Worm (Caenorhabditis elegans) whole organism, L3 larva: Measurements from ENCODE around the gene C05C10.8.

ENCODE experiments used
- ZK546.5 ChIP-seq: sonication (generic microtip); optimal IDR thresholded peaks from 2 replicates; lab custom pipeline; 2017; ENCODE audit warnings: missing biosample characterization, missing genetic modification characterization
- ceh-28 ChIP-seq: fragments of 150-350 bp; optimal IDR thresholded peaks from 2 replicates; lab custom pipeline; 2014; ENCODE audit warnings: missing biosample characterization, missing genetic modification reagents, missing genetic modification characterization
- daf-12 ChIP-seq: fragments of 150-350 bp; optimal IDR thresholded peaks from 2 replicates; lab custom pipeline; 2014; ENCODE audit warnings: missing biosample characterization, missing genetic modification reagents, missing genetic modification characterization
- egl-5 ChIP-seq: fragments of 150-350 bp; optimal IDR thresholded peaks from 2 replicates; lab custom pipeline; 2017; ENCODE audit warnings: missing biosample characterization, missing genetic modification reagents, missing genetic modification characterization, inconsistent platforms
- elt-2 ChIP-seq: sonication (generic microtip); optimal IDR thresholded peaks from 2 replicates; lab custom pipeline; 2016; ENCODE audit warnings: missing genetic modification reagents, mild to moderate bottlenecking, missing genetic modification characterization, missing compliant biosample characterization
- elt-3 ChIP-seq, 3 experiments: fragments of 150-350 bp in 1 of 3; sonication (generic microtip) in 2 of 3; optimal IDR thresholded peaks; 2 replicates in 2 of 3; 4 replicates in 1 of 3; lab custom pipeline; 2014 to 2017; ENCODE audit warnings: missing biosample characterization in 3 of 3, missing genetic modification characterization in 3 of 3
- fkh-10 ChIP-seq: sonication (generic microtip); optimal IDR thresholded peaks from 2 replicates; lab custom pipeline; 2017; ENCODE audit warnings: missing biosample characterization, missing genetic modification reagents, missing genetic modification characterization
- hmg-11 ChIP-seq: sonication (generic microtip); optimal IDR thresholded peaks from 2 replicates; lab custom pipeline; 2016; ENCODE audit warnings: missing genetic modification characterization, missing compliant biosample characterization
- jun-1 ChIP-seq: fragments of 150-350 bp; optimal IDR thresholded peaks from 2 replicates; lab custom pipeline; 2014; ENCODE audit warnings: missing biosample characterization, missing genetic modification reagents, missing genetic modification characterization
- lin-15B ChIP-seq: fragments of 150-350 bp; optimal IDR thresholded peaks from 2 replicates; lab custom pipeline; 2014; ENCODE audit warnings: missing biosample characterization, missing genetic modification characterization
- lin-39 ChIP-seq: fragments of 150-350 bp; optimal IDR thresholded peaks from 2 replicates; lab custom pipeline; 2018; ENCODE audit warnings: missing biosample characterization, missing genetic modification reagents, missing genetic modification characterization
- lsy-12 ChIP-seq: sonication (generic microtip); optimal IDR thresholded peaks from 2 replicates; lab custom pipeline; 2016; ENCODE audit warnings: mild to moderate bottlenecking, missing genetic modification characterization, missing compliant biosample characterization
- mdl-1 ChIP-seq: fragments of 150-350 bp; optimal IDR thresholded peaks from 2 replicates; lab custom pipeline; 2014; ENCODE audit warnings: missing biosample characterization, missing genetic modification characterization
- mml-1 ChIP-seq: fragments of 150-350 bp; sonication (generic microtip); optimal IDR thresholded peaks from 3 replicates; lab custom pipeline; 2014; ENCODE audit warnings: missing biosample characterization, missing genetic modification characterization
- nfya-1 ChIP-seq: sonication (generic microtip); optimal IDR thresholded peaks from 2 replicates; lab custom pipeline; 2017; ENCODE audit warnings: missing genetic modification characterization, mild to moderate bottlenecking, missing compliant biosample characterization, antibody characterized with exemption, moderate library complexity; ENCODE audit not compliant: insufficient read depth
- nhr-11 ChIP-seq: fragments of 150-350 bp; optimal IDR thresholded peaks from 2 replicates; lab custom pipeline; 2014; ENCODE audit warnings: missing biosample characterization, missing genetic modification characterization
- nhr-12 ChIP-seq: fragments of 150-350 bp; optimal IDR thresholded peaks from 2 replicates; lab custom pipeline; 2014; ENCODE audit warnings: missing biosample characterization, missing genetic modification characterization
- nhr-237 ChIP-seq: fragments of 150-350 bp; optimal IDR thresholded peaks from 2 replicates; lab custom pipeline; 2014; ENCODE audit warnings: missing biosample characterization, missing genetic modification characterization
- nhr-25 ChIP-seq: sonication (generic microtip); optimal IDR thresholded peaks from 2 replicates; lab custom pipeline; 2017; ENCODE audit warnings: missing biosample characterization, missing genetic modification characterization
- nhr-28 ChIP-seq: fragments of 150-350 bp; optimal IDR thresholded peaks from 2 replicates; lab custom pipeline; 2014; ENCODE audit warnings: missing biosample characterization, missing genetic modification characterization
- nhr-43 ChIP-seq: sonication (generic microtip); optimal IDR thresholded peaks from 2 replicates; lab custom pipeline; 2016; ENCODE audit warnings: mild to moderate bottlenecking, missing genetic modification characterization, missing compliant biosample characterization; ENCODE audit not compliant: poor library complexity, severe bottlenecking
- pha-4 ChIP-seq: fragments of 150-350 bp; optimal IDR thresholded peaks from 2 replicates; lab custom pipeline; 2014; ENCODE audit warnings: missing biosample characterization, missing genetic modification reagents, missing genetic modification characterization
- pqm-1 ChIP-seq: fragments of 150-350 bp; optimal IDR thresholded peaks from 2 replicates; lab custom pipeline; 2017; ENCODE audit warnings: missing biosample characterization, missing genetic modification characterization, inconsistent platforms
- sea-2 ChIP-seq: fragments of 150-350 bp; sonication (generic microtip); optimal IDR thresholded peaks from 4 replicates; lab custom pipeline; 2014; ENCODE audit warnings: missing biosample characterization, missing genetic modification reagents, missing genetic modification characterization
- snpc-4 ChIP-seq: fragments of 150-350 bp; optimal IDR thresholded peaks from 2 replicates; lab custom pipeline; 2014; ENCODE audit warnings: missing biosample characterization, missing genetic modification characterization
- tbx-2 ChIP-seq: sonication (generic microtip); optimal IDR thresholded peaks from 2 replicates; lab custom pipeline; 2016; ENCODE audit warnings: mild to moderate bottlenecking, missing genetic modification characterization, missing compliant biosample characterization
- unc-62 ChIP-seq: fragments of 150-350 bp; sonication (generic microtip); optimal IDR thresholded peaks from 4 replicates; lab custom pipeline; 2014; ENCODE audit warnings: missing biosample characterization, missing genetic modification reagents, missing genetic modification characterization
- zag-1 ChIP-seq: fragments of 150-350 bp; optimal IDR thresholded peaks from 2 replicates; lab custom pipeline; 2014; ENCODE audit warnings: missing biosample characterization, missing genetic modification characterization
- ztf-11 ChIP-seq: fragments of 150-350 bp; optimal IDR thresholded peaks from 2 replicates; lab custom pipeline; 2014; ENCODE audit warnings: missing biosample characterization, missing genetic modification characterization

C05C10.8 gene

DNA sequence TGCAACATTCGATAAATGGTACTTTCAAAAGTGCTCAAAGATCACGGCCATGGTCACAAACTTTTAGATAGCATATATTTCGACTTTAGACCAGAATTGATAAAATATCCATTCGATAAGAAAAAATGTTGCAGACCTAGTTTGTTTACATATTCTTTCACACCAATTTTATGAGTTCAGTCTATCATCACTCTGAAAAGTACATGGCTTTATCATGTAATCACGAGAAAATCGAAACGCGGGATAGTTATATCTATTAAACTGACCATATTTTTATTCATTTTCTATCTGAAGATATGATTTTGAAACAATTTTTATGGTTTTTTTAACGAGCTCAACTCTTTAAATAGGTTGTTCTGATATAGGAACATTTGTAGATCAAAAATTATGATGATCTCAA lies 13.7 kb upstream of the C05C10.8 start, which contains the start of gene pho-11:
Gene pho-11 (plus strand): TSS at position 374 of the 400 bp plus-strand sequence.
- TF ChIP-seq fkh-10 (GFP tag; lab: Kevin White, UChicago) (no peak), pha-4 (tag; lab: Kevin White, UChicago) (peak; percentile 23), pqm-1 (peak; percentile 65), elt-2 (tag; lab: Kevin White, UChicago) (peak; percentile 72), mdl-1 (tag; lab: Kevin White, UChicago) (no peak), elt-3 (tag; optimal IDR thresholded peaks at IDR 0.05; lab: Kevin White, UChicago) (no peak)

ce11 chrII:9931012-9931411 lies 13.2 kb upstream of the C05C10.8 start:
- TF ChIP-seq snpc-4 (tag; lab: Kevin White, UChicago) (no peak), daf-12 (tag; lab: Kevin White, UChicago) (no peak), nhr-11 (tag; lab: Kevin White, UChicago) (peak; percentile 49), nhr-12 (no peak), nhr-28 (no peak), nhr-43 (peak; percentile 9), nfya-1 (peak; percentile 47), ceh-28 (tag; lab: Kevin White, UChicago) (no peak), hmg-11 (tag; lab: Kevin White, UChicago) (peak; percentile 59), lin-15B (tag; lab: Kevin White, UChicago) (peak; percentile 78), tbx-2 (tag; lab: Kevin White, UChicago) (no peak)

DNA sequence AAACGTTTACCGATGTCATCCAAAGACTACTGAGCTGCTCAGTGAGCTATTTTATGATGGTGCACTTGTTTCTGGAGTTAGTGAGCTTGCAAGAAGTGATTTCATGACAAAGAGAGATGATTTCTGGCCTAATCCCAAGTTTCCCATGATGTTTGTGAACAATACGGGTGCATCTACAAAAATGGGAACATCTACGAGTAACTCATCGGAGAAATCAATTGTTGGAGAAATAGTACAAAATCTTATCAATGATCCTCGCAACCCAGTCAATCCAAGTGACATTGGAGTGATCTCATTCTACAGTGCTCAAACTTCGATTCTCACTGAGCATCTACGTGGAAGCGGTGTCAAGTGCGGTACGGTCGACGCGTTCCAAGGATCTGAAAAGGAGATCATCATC lies 10.7 kb upstream of the C05C10.8 start:
- TF ChIP-seq lsy-12 (tag; lab: Kevin White, UChicago) (no peak), sea-2 (GFP tag; lab: Kevin White, UChicago) (no peak), hmg-11 (tag; lab: Kevin White, UChicago) (no peak), egl-5 (tag; lab: Kevin White, UChicago) (no peak), ZK546.5 (tag; lab: Kevin White, UChicago) (no peak), lin-39 (no peak), nhr-25 (tag; lab: Kevin White, UChicago) (no peak), elt-3 (tag; optimal IDR thresholded peaks at IDR 0.05; lab: Kevin White, UChicago) (no peak), nhr-43 (no peak), nfya-1 (no peak), lin-15B (tag; lab: Kevin White, UChicago) (no peak), unc-62 (GFP tag; lab: Kevin White, UChicago) (no peak), tbx-2 (tag; lab: Kevin White, UChicago) (no peak), zag-1 (tag; lab: Kevin White, UChicago) (no peak), ztf-11 (tag; lab: Kevin White, UChicago) (no peak)
- TF ChIP-seq, all 47 proteins: peak for 0

DNA sequence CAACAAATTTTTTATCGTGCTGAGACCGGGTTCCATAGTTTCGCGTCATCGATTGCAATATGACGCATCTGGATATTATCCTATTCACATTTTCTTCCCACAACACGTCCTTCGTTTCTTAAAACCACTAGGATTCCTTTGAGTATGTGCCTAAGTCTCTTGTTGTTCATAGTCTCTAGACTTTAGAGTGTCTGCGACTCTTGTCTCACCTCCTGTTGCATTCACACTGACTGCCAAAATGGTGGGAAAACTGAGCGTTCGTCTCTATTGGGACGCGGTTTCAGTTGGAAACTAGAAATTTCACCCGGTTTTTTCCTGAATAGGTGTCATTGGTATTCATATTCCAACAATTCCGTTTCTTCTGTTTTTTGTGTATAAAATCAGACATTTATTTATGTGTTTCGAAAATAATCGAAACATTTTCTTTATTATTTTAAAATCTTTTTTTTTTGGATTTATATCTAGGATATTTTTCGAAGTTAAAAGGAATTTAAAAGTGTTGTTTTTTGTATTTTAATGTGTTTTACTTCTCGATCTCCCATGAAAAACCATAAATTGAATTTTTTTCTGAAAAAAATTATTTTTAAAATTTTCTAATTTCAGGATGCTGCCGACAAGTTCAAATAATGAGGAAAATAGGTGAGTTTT lies 3.9 kb upstream of the C05C10.8 start, which contains the start of gene C05C10.2:
Gene C05C10.2 (plus strand): TSS at position 598 of the 648 bp plus-strand sequence.
- peak; percentile 35 for TF ChIP-seq nfya-1
- TF ChIP-seq snpc-4 (tag; lab: Kevin White, UChicago) = no peak
- TF ChIP-seq nhr-28 = no peak

DNA sequence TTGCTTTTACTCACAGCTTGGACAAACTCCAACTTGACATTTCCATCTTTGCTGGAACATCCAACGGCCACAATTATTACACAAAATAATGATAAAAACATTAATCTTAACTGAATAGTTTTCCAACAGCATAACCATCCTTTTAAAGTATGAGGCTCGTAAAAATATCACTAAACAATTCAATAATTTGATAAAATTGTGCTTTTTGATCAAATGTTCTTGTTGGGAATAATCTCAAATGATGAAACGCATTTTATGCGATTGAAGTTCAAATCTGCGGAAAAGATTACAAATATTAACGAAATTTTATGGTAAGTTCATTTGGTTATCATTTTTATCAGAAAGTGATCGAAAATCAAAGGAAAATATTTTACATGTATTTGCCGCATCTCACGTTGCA lies 2.7 kb upstream of the C05C10.8 start, which contains the start of gene pho-10:
Gene pho-10 (minus strand): TSS at position 101 of the 400 bp plus-strand sequence.
- TF ChIP-seq nhr-12 (no peak), nhr-11 (tag; lab: Kevin White, UChicago) (no peak)

DNA sequence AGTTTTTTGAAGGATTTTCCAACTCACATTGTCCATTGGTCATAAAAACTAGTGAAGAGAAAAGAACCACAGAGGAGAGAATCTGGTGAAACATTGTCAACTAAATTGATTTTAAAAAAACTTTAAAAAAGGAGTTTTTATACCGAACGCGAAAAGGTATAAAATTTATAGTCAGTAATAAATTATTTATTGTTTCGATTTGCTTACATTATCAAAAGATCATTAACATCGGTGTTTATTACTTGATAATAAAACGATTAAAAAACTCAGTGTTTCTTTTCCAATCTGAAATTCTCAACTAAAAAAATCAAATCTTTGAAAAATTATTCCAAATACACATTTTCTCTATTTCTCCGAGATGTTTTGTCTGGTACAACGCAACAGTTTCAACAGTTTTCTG lies 1.6 kb downstream of the C05C10.8 start, which contains the start of gene F26C11.4:
Gene F26C11.4 (minus strand): TSS at position 101 of the 400 bp plus-strand sequence.
- TF ChIP-seq nhr-237 (tag; lab: Kevin White, UChicago) (no peak), elt-2 (tag; lab: Kevin White, UChicago) (no peak), egl-5 (tag; lab: Kevin White, UChicago) (no peak), jun-1 (tag; lab: Kevin White, UChicago) (no peak), nhr-12 (no peak), mml-1 (tag; lab: Kevin White, UChicago) (no peak)
- TF ChIP-seq, all 47 proteins: peak for 0
